Worm (Caenorhabditis elegans): ENCODE results near the gene C39B5.2.

DNA sequence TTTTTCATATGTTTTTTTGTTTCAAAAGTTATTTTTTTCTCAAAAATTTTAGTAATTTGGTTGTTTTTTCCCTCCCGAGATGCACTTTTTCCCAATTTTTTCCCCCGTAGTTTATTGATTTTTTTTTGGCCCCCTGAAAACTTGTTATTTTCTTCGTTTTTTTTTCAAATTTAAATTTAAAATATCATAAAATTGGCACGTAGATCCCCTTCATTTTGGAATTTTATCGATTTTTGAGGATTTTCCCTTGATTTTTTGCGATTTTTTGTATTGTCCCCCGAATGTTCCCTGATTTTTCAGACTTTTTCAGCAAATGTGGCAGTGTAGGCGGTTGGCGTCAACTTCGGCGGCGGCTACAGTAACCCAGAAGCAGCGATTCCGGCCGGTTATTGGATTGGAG, 37.0 kb upstream of the C39B5.2 start, which contains the start of gene C39B5.6:
- TF ChIP-seq ceh-16 (tag; optimal IDR thresholded peaks at IDR 0.05): no peak
- no peak for TF ChIP-seq zag-1 (tag; optimal IDR thresholded peaks at IDR 0.05)
- no peak for TF ChIP-seq pqm-1 (tag; optimal IDR thresholded peaks at IDR 0.05)
- TF ChIP-seq elt-2 (tag; optimal IDR thresholded peaks at IDR 0.05): no peak
- TF ChIP-seq ama-1 (optimal IDR thresholded peaks at IDR 0.05): no peak
- no peak for TF ChIP-seq pha-4 (tag; optimal IDR thresholded peaks at IDR 0.05)
- TF ChIP-seq daf-12 (tag; optimal IDR thresholded peaks at IDR 0.05): no peak
- no peak for TF ChIP-seq ceh-28 (tag; optimal IDR thresholded peaks at IDR 0.05)
- TF ChIP-seq nhr-77 (tag; optimal IDR thresholded peaks at IDR 0.05): no peak
- TF ChIP-seq fos-1 (tag; optimal IDR thresholded peaks at IDR 0.05): no peak
- TF ChIP-seq nhr-28 (tag; optimal IDR thresholded peaks at IDR 0.05): no peak
- TF ChIP-seq nhr-12 (tag; optimal IDR thresholded peaks at IDR 0.05): no peak

All from whole organism, L3 larva.